Worm (Caenorhabditis elegans) whole organism, early embryonic: ENCODE measurements around the gene R09E12.9.

Experiments
- aly-1 ChIP-seq: sonication (generic microtip); optimal IDR thresholded peaks from 2 replicates; lab custom pipeline; 2016; ENCODE audit warnings: missing genetic modification characterization, missing compliant biosample characterization
- ama-1 ChIP-seq: fragments of 150-350 bp; optimal IDR thresholded peaks from 2 replicates; lab custom pipeline; 2014
- tbx-11 ChIP-seq: fragments of 200-800 bp; sonication (Bioruptor generic); IDR thresholded peaks from 2 replicates; pipeline ENCODE4 v1.3.6; 2022; ENCODE audit warnings: missing genetic modification characterization, missing compliant biosample characterization
- tra-4 ChIP-seq: sonication (generic microtip); optimal IDR thresholded peaks from 2 replicates; lab custom pipeline; 2017; ENCODE audit warnings: missing genetic modification characterization, missing compliant biosample characterization

- no peak for TF ChIP-seq tra-4
- no peak for TF ChIP-seq tbx-11 (GFP tag; lab: Robert Waterston, UW)
- no peak for TF ChIP-seq aly-1
- no peak for TF ChIP-seq ama-1
These were observed 25.3 kb downstream of the R09E12.9 start for ce11 chrV:802726-803125.
